Worm (Caenorhabditis elegans) whole organism, mixed stage, embryonic: ENCODE measurements around the gene C09B9.7.

ENCODE experiments used
- blmp-1 ChIP-seq: fragments of 150-350 bp; optimal IDR thresholded peaks from 2 replicates; lab custom pipeline; 2014; ENCODE audit warnings: missing biosample characterization, missing genetic modification characterization
- ceh-43 ChIP-seq: fragments of 200-800 bp; sonication (Bioruptor generic); optimal IDR thresholded peaks from 2 replicates; lab custom pipeline; 2018; ENCODE audit warnings: mild to moderate bottlenecking, missing genetic modification characterization, moderate library complexity, missing compliant biosample characterization
- ces-1 ChIP-seq: fragments of 150-350 bp; optimal IDR thresholded peaks from 2 replicates; lab custom pipeline; 2014; ENCODE audit warnings: missing biosample characterization, missing genetic modification reagents, missing genetic modification characterization
- cnd-1 ChIP-seq: fragments of 200-800 bp; sonication (Bioruptor generic); optimal IDR thresholded peaks from 2 replicates; lab custom pipeline; 2018; ENCODE audit warnings: mild to moderate bottlenecking, missing genetic modification characterization, missing compliant biosample characterization
- elt-1 ChIP-seq: sonication (generic microtip); optimal IDR thresholded peaks from 2 replicates; lab custom pipeline; 2017; ENCODE audit warnings: missing genetic modification characterization, mild to moderate bottlenecking, missing compliant biosample characterization, antibody characterized with exemption, moderate library complexity, borderline replicate concordance; ENCODE audit not compliant: insufficient read depth
- flh-1 ChIP-seq: fragments of 200-800 bp; sonication (Bioruptor generic); optimal IDR thresholded peaks from 2 replicates; lab custom pipeline; 2018; ENCODE audit warnings: mild to moderate bottlenecking, missing genetic modification characterization, moderate library complexity, missing compliant biosample characterization
- lin-13 ChIP-seq: fragments of 150-350 bp; optimal IDR thresholded peaks from 2 replicates; lab custom pipeline; 2014; ENCODE audit warnings: missing biosample characterization, missing genetic modification characterization
- lsy-2 ChIP-seq: fragments of 150-350 bp; optimal IDR thresholded peaks from 2 replicates; lab custom pipeline; 2014; ENCODE audit warnings: missing biosample characterization, missing genetic modification characterization
- nhr-237 ChIP-seq: fragments of 150-350 bp; optimal IDR thresholded peaks from 2 replicates; lab custom pipeline; 2014; ENCODE audit warnings: missing biosample characterization, missing genetic modification characterization
- nhr-28 ChIP-seq: fragments of 150-350 bp; optimal IDR thresholded peaks from 2 replicates; lab custom pipeline; 2014; ENCODE audit warnings: missing biosample characterization, missing genetic modification characterization
- pha-4 ChIP-seq: fragments of 150-350 bp; optimal IDR thresholded peaks from 2 replicates; lab custom pipeline; 2018; ENCODE audit warnings: missing biosample characterization, missing genetic modification reagents, missing genetic modification characterization
- snpc-4 ChIP-seq: fragments of 150-350 bp; optimal IDR thresholded peaks from 2 replicates; lab custom pipeline; 2014; ENCODE audit warnings: missing biosample characterization, missing genetic modification characterization
- unc-62 ChIP-seq: fragments of 150-350 bp; optimal IDR thresholded peaks from 2 replicates; lab custom pipeline; 2014; ENCODE audit warnings: missing biosample characterization, missing genetic modification reagents, missing genetic modification characterization
- ztf-11 ChIP-seq: fragments of 150-350 bp; optimal IDR thresholded peaks from 2 replicates; lab custom pipeline; 2014; ENCODE audit warnings: missing biosample characterization, missing genetic modification characterization

DNA sequence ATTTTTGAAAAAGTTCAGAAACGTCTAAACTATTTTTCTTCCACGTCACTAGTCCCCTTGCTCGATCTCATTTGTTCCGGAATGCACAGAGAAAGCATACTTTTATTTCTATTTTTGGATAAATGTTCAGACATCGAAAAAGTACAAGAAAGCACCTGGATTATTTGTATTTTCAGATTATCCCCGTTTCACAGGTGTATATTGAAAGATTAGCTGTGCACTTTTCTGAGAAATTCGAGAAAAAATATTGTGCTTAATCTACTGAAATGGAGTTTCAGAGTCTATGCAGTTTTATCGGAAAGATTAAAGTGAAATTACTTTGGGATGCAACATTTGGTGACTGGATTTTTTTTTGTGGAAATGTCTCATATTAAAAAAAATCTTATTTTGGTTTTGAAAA, 41.1 kb upstream of the C09B9.7 start:
- TF ChIP-seq unc-62 (GFP tag; lab: Kevin White, UChicago): no peak
- TF ChIP-seq ztf-11 (tag; lab: Kevin White, UChicago): no peak
- no peak for TF ChIP-seq nhr-237 (tag; lab: Kevin White, UChicago)
- TF ChIP-seq nhr-28 (tag; lab: Kevin White, UChicago): no peak
- no peak for TF ChIP-seq pha-4 (tag; lab: Kevin White, UChicago)
- no peak for TF ChIP-seq ces-1 (GFP tag; lab: Kevin White, UChicago)
- TF ChIP-seq flh-1: no peak
- no peak for TF ChIP-seq snpc-4
- TF ChIP-seq blmp-1 (tag; lab: Kevin White, UChicago): no peak
- TF ChIP-seq cnd-1 (tag; lab: Kevin White, UChicago): no peak
- no peak for TF ChIP-seq lsy-2 (tag; lab: Kevin White, UChicago)
- no peak for TF ChIP-seq ceh-43 (GFP tag; lab: Kevin White, UChicago)
- no peak for TF ChIP-seq lin-13 (tag; lab: Kevin White, UChicago)
- TF ChIP-seq elt-1 (tag; lab: Kevin White, UChicago): no peak
